Fruit fly (Drosophila melanogaster) whole organism, adult: ENCODE data around the gene CG42711.

ENCODE experiments used
- CG11617 ChIP-seq: fragments of 200-800 bp; sonication (Bioruptor generic); optimal IDR thresholded peaks from 2 replicates; lab custom pipeline; 2017; ENCODE audit warnings: mild to moderate bottlenecking, missing biosample characterization, missing genetic modification reagents, missing genetic modification characterization
- CG7101 ChIP-seq: fragments of 200-800 bp; sonication (Bioruptor generic); optimal IDR thresholded peaks from 2 replicates; lab custom pipeline; 2018; ENCODE audit warnings: missing biosample characterization, mild to moderate bottlenecking, missing genetic modification characterization, moderate library complexity
- Clk ChIP-seq: fragments of 200-800 bp; sonication (Bioruptor generic); optimal IDR thresholded peaks from 2 replicates; lab custom pipeline; 2017; ENCODE audit warnings: missing biosample characterization, missing genetic modification characterization
- cic ChIP-seq: fragments of 200-800 bp; sonication (Bioruptor generic); optimal IDR thresholded peaks from 2 replicates; lab custom pipeline; 2017; ENCODE audit warnings: missing biosample characterization, mild to moderate bottlenecking, missing genetic modification characterization, moderate library complexity
- cnc ChIP-seq, 2 experiments: fragments of >200 bp; optimal IDR thresholded peaks; 2 replicates each; lab custom pipeline; 2017
- ovo ChIP-seq: fragments of 200-800 bp; sonication (Bioruptor generic); optimal IDR thresholded peaks from 2 replicates; lab custom pipeline; 2016; ENCODE audit warnings: missing biosample characterization, missing genetic modification characterization
- tj ChIP-seq: fragments of 200-800 bp; sonication (Bioruptor generic); optimal IDR thresholded peaks from 3 replicates; lab custom pipeline; 2017; ENCODE audit warnings: missing biosample characterization, mild to moderate bottlenecking, missing genetic modification characterization, moderate library complexity

DNA sequence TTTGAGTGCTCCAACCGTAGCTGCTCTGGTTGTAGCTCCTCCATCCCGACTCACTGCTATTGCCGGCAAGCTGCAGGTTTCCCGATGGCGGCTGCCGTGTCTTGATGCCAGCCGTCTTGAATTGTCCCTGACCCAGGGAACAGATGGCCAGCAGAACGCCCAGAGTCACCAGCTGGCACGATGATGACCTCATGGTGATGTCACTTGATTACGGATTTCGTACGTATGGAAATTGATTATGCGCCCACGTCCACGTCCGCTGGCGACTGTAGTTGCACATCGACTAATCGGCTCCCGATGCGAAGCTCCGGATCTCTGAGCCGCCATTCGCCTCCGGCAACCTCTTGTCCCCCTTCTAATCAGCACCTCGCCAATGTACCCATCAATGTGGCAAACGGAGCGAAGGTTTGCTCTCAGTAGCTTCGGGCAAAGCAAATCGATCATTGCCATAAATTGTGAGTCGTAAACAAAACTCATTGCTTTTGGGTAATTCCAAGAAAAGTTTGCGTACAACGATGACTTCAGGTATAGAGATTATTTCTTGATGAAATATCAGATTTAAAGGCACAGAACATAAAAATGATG is 35.7 kb upstream of the CG42711 start, which contains the start of gene NimB2:
- no peak for TF ChIP-seq CG11617 (GFP tag; lab: Kevin White, UChicago)
- TF ChIP-seq tj: no peak
- TF ChIP-seq ovo (GFP tag; lab: Kevin White, UChicago): no peak
- no peak for TF ChIP-seq CG7101 (tag; lab: Kevin White, UChicago)
- TF ChIP-seq cic (GFP tag; lab: Kevin White, UChicago): no peak
- TF ChIP-seq Clk (GFP tag; lab: Kevin White, UChicago): no peak
- no peak for TF ChIP-seq cnc (optimal IDR thresholded peaks at IDR 0.05; lab: Kevin White, UChicago)
